Fruit fly (Drosophila melanogaster) whole organism, prepupa: ENCODE measurements around the gene Diedel.

Source experiments
- Blimp-1 ChIP-seq: fragments of 200-800 bp; sonication (Bioruptor generic); optimal IDR thresholded peaks from 3 replicates; lab custom pipeline; 2017; ENCODE audit warnings: missing biosample characterization, missing genetic modification characterization, mild to moderate bottlenecking, moderate library complexity, missing genetic modification reagents
- CG10631 ChIP-seq: fragments of 200-800 bp; sonication (Bioruptor generic); optimal IDR thresholded peaks from 2 replicates; lab custom pipeline; 2016; ENCODE audit warnings: missing biosample characterization, missing genetic modification characterization
- CG11294 ChIP-seq: fragments of 200-800 bp; sonication (Bioruptor generic); IDR thresholded peaks from 2 replicates; pipeline ENCODE4 v1.3.6; 2022; ENCODE audit warnings: missing biosample characterization, missing genetic modification characterization
- CG11902 ChIP-seq: fragments of 200-800 bp; sonication (Bioruptor generic); optimal IDR thresholded peaks from 3 replicates; lab custom pipeline; 2016; ENCODE audit warnings: missing biosample characterization, missing genetic modification characterization
- CG15336 ChIP-seq: fragments of 200-800 bp; sonication (Bioruptor generic); IDR thresholded peaks from 2 replicates; pipeline ENCODE4 v1.3.6; 2022; ENCODE audit warnings: missing biosample characterization, missing genetic modification characterization
- CG1621 ChIP-seq: fragments of 200-800 bp; sonication (Bioruptor generic); optimal IDR thresholded peaks from 3 replicates; lab custom pipeline; 2018; ENCODE audit warnings: missing biosample characterization, mild to moderate bottlenecking, missing genetic modification characterization
- CG3032 ChIP-seq: fragments of 200-800 bp; optimal IDR thresholded peaks from 2 replicates; lab custom pipeline; 2019; ENCODE audit warnings: missing biosample characterization, mild to moderate bottlenecking, missing genetic modification characterization, moderate library complexity
- CG31627 ChIP-seq: fragments of 200-800 bp; sonication (Bioruptor generic); optimal IDR thresholded peaks from 3 replicates; lab custom pipeline; 2016; ENCODE audit warnings: missing biosample characterization, missing genetic modification characterization
- CG32006 ChIP-seq: fragments of 200-800 bp; sonication (Bioruptor generic); optimal IDR thresholded peaks from 3 replicates; lab custom pipeline; 2017; ENCODE audit warnings: missing biosample characterization, mild to moderate bottlenecking, missing genetic modification characterization
- CG34406 ChIP-seq: fragments of 200-800 bp; sonication (Bioruptor generic); optimal IDR thresholded peaks from 3 replicates; lab custom pipeline; 2016; ENCODE audit warnings: missing biosample characterization, missing genetic modification characterization
- CG3919 ChIP-seq: fragments of 200-800 bp; sonication (Bioruptor generic); optimal IDR thresholded peaks from 3 replicates; lab custom pipeline; 2016; ENCODE audit warnings: missing biosample characterization, missing genetic modification characterization
- CG4318 ChIP-seq: fragments of 200-800 bp; sonication (Bioruptor generic); optimal IDR thresholded peaks from 3 replicates; lab custom pipeline; 2017; ENCODE audit warnings: missing biosample characterization, mild to moderate bottlenecking, missing genetic modification characterization
- CG6276 ChIP-seq: fragments of 200-800 bp; sonication (Bioruptor generic); optimal IDR thresholded peaks from 2 replicates; lab custom pipeline; 2017; ENCODE audit warnings: missing biosample characterization, mild to moderate bottlenecking, missing genetic modification characterization
- CG6792 ChIP-seq: fragments of 200-800 bp; sonication (Bioruptor generic); optimal IDR thresholded peaks from 3 replicates; lab custom pipeline; 2016; ENCODE audit warnings: missing biosample characterization, missing genetic modification characterization
- CG6854 ChIP-seq: fragments of 200-800 bp; sonication (Bioruptor generic); optimal IDR thresholded peaks from 2 replicates; lab custom pipeline; 2017; ENCODE audit warnings: missing biosample characterization, mild to moderate bottlenecking, missing genetic modification characterization
- CG7368 ChIP-seq: fragments of 200-800 bp; sonication (Bioruptor generic); optimal IDR thresholded peaks from 3 replicates; lab custom pipeline; 2016; ENCODE audit warnings: missing biosample characterization, missing genetic modification characterization
- CG8119 ChIP-seq: fragments of 200-800 bp; sonication (Bioruptor generic); IDR thresholded peaks from 3 replicates; pipeline ENCODE4 v1.3.6; 2022; ENCODE audit warnings: missing biosample characterization, missing genetic modification characterization
- CG8319 ChIP-seq: fragments of 200-800 bp; sonication (Bioruptor generic); optimal IDR thresholded peaks from 3 replicates; lab custom pipeline; 2016; ENCODE audit warnings: missing biosample characterization, missing genetic modification characterization
- CG8632 ChIP-seq: fragments of 200-800 bp; sonication (Bioruptor generic); optimal IDR thresholded peaks from 3 replicates; lab custom pipeline; 2016; ENCODE audit warnings: missing biosample characterization, missing genetic modification characterization
- Eip75B ChIP-seq: fragments of 200-800 bp; sonication (Bioruptor generic); optimal IDR thresholded peaks from 3 replicates; lab custom pipeline; 2016; ENCODE audit warnings: missing biosample characterization, missing genetic modification characterization
- Eip78C ChIP-seq: fragments of 200-800 bp; sonication (Bioruptor generic); peaks from one replicate; lab custom pipeline; 2016; ENCODE audit warnings: missing biosample characterization, missing genetic modification characterization
- Ets96B ChIP-seq: fragments of 200-800 bp; optimal IDR thresholded peaks from 2 replicates; lab custom pipeline; 2019; ENCODE audit warnings: missing biosample characterization, mild to moderate bottlenecking, missing genetic modification characterization, moderate library complexity
- Gug ChIP-seq: fragments of 200-800 bp; sonication (Bioruptor generic); IDR thresholded peaks from 2 replicates; pipeline ENCODE4 v1.3.6; 2022; ENCODE audit warnings: missing biosample characterization, missing genetic modification characterization
- Hr39 ChIP-seq: fragments of 200-800 bp; sonication (Bioruptor generic); optimal IDR thresholded peaks from 2 replicates; lab custom pipeline; 2016; ENCODE audit warnings: missing biosample characterization, missing genetic modification characterization
- Hr4 ChIP-seq: fragments of 200-800 bp; sonication (Bioruptor generic); optimal IDR thresholded peaks from 3 replicates; lab custom pipeline; 2016; ENCODE audit warnings: missing biosample characterization, missing genetic modification characterization
- Lpt ChIP-seq: fragments of 200-800 bp; sonication (Bioruptor generic); optimal IDR thresholded peaks from 3 replicates; lab custom pipeline; 2016; ENCODE audit warnings: missing biosample characterization, missing genetic modification characterization
- Met ChIP-seq: fragments of 200-800 bp; sonication (Bioruptor generic); optimal IDR thresholded peaks from 3 replicates; lab custom pipeline; 2016; ENCODE audit warnings: missing biosample characterization, missing genetic modification characterization
- Smox ChIP-seq: fragments of 200-800 bp; sonication (Bioruptor generic); optimal IDR thresholded peaks from 3 replicates; lab custom pipeline; 2016; ENCODE audit warnings: missing biosample characterization, missing genetic modification characterization
- Sox102F ChIP-seq: fragments of 200-800 bp; sonication (Bioruptor generic); optimal IDR thresholded peaks from 2 replicates; lab custom pipeline; 2016; ENCODE audit warnings: missing biosample characterization, mild to moderate bottlenecking, missing genetic modification characterization
- acj6 ChIP-seq: fragments of 200-800 bp; sonication (Bioruptor generic); optimal IDR thresholded peaks from 3 replicates; lab custom pipeline; 2016; ENCODE audit warnings: missing biosample characterization, missing genetic modification characterization
- dsx ChIP-seq: fragments of 200-800 bp; optimal IDR thresholded peaks from 3 replicates; lab custom pipeline; 2019; ENCODE audit warnings: missing biosample characterization, mild to moderate bottlenecking, missing genetic modification characterization, moderate library complexity; ENCODE audit not compliant: poor library complexity, severe bottlenecking
- eg ChIP-seq: fragments of 200-800 bp; sonication (Bioruptor generic); IDR thresholded peaks from 3 replicates; pipeline ENCODE4 v1.3.6; 2022; ENCODE audit warnings: missing biosample characterization, missing genetic modification characterization
- esn ChIP-seq: fragments of 200-800 bp; sonication (Bioruptor generic); optimal IDR thresholded peaks from 2 replicates; lab custom pipeline; 2016; ENCODE audit warnings: missing biosample characterization, mild to moderate bottlenecking, missing genetic modification characterization, moderate library complexity
- fd85E ChIP-seq: fragments of 200-800 bp; sonication (Bioruptor generic); optimal IDR thresholded peaks from 3 replicates; lab custom pipeline; 2016; ENCODE audit warnings: missing biosample characterization, missing genetic modification characterization
- net ChIP-seq: fragments of 200-800 bp; sonication (Bioruptor generic); optimal IDR thresholded peaks from 3 replicates; lab custom pipeline; 2016; ENCODE audit warnings: missing biosample characterization, missing genetic modification characterization
- pdm3 ChIP-seq: fragments of 200-800 bp; sonication (Bioruptor generic); optimal IDR thresholded peaks from 3 replicates; lab custom pipeline; 2016; ENCODE audit warnings: missing biosample characterization, missing genetic modification characterization
- ss ChIP-seq, 2 experiments: fragments of 200-800 bp; sonication (Bioruptor generic); optimal IDR thresholded peaks; 2 replicates in 1 of 2; 3 replicates in 1 of 2; lab custom pipeline; 2017 to 2018; ENCODE audit warnings: mild to moderate bottlenecking in 2 of 2, missing biosample characterization in 2 of 2, missing genetic modification characterization in 2 of 2, moderate library complexity in 1 of 2
- svp ChIP-seq: fragments of 200-800 bp; sonication (Bioruptor generic); peaks from one replicate; lab custom pipeline; 2016; ENCODE audit warnings: missing biosample characterization, missing genetic modification characterization
- topi ChIP-seq: fragments of 200-800 bp; sonication (Bioruptor generic); optimal IDR thresholded peaks from 3 replicates; lab custom pipeline; 2016; ENCODE audit warnings: missing biosample characterization, missing genetic modification characterization

Gene Diedel

dm6 chr3R:29506581-29506980 lies 12.9 kb downstream of the Diedel start (continued):
- TF ChIP-seq CG8119 (GFP tag; lab: Robert Waterston, UW) (no peak), CG31627 (GFP tag; lab: Kevin White, UChicago) (no peak), Sox102F (no peak), ss (GFP tag; optimal IDR thresholded peaks at IDR 0.05; lab: Kevin White, UChicago) (peak; percentile 5 to 67), Hr39 (GFP tag; lab: Kevin White, UChicago) (peak; percentile 15), Gug (GFP tag; lab: Robert Waterston, UW) (no peak), Blimp-1 (no peak), eg (GFP tag; lab: Robert Waterston, UW) (peak; percentile 49; the same call in 2 of the 3 replicates), CG3032 (tag; lab: Kevin White, UChicago) (peak; percentile 78), CG4318 (GFP tag; lab: Kevin White, UChicago) (no peak), CG6854 (GFP tag; lab: Kevin White, UChicago) (no peak), fd85E (no peak), CG8319 (no peak), Ets96B (tag; lab: Kevin White, UChicago) (peak; percentile 80), net (GFP tag; lab: Kevin White, UChicago) (no peak), CG11294 (peak; percentile 30; the same call in 1 of the 2 replicates), pdm3 (GFP tag; lab: Kevin White, UChicago) (no peak), CG10631 (GFP tag; lab: Kevin White, UChicago) (peak; percentile 48), esn (GFP tag; lab: Kevin White, UChicago) (peak; percentile 43), CG7368 (peak; percentile 5), Met (GFP tag; lab: Kevin White, UChicago) (peak; percentile 2), CG3919 (GFP tag; lab: Kevin White, UChicago) (peak; percentile 51), CG1621 (tag; lab: Kevin White, UChicago) (peak; percentile 28), Smox (no peak), topi (GFP tag; lab: Kevin White, UChicago) (peak; percentile 22), CG6792 (peak; percentile 64), acj6 (GFP tag; lab: Kevin White, UChicago) (peak; percentile 24), CG8632 (GFP tag; lab: Kevin White, UChicago) (peak; percentile 36), CG15336 (no peak), Eip75B (GFP tag; lab: Kevin White, UChicago) (peak; percentile 27), CG11902 (GFP tag; lab: Kevin White, UChicago) (peak; percentile 13)

dm6 chr3R:29508551-29509266 lies 15.1 kb downstream of the Diedel start:
- TF ChIP-seq Eip78C (GFP tag; lab: Kevin White, UChicago) (peak; percentile 54), CG32006 (GFP tag; lab: Kevin White, UChicago) (peak; percentile 69), CG4318 (GFP tag; lab: Kevin White, UChicago) (peak; percentile 13), CG6276 (GFP tag; lab: Kevin White, UChicago) (peak; percentile 0), net (GFP tag; lab: Kevin White, UChicago) (no peak), Hr4 (GFP tag; lab: Kevin White, UChicago) (peak; percentile 8), CG34406 (no peak), svp (GFP tag; lab: Kevin White, UChicago) (peak; percentile 40), Lpt (no peak)

dm6 chr3R:29511472-29511871 lies 17.8 kb downstream of the Diedel start:
- no peak for TF ChIP-seq dsx (GFP tag; lab: Kevin White, UChicago)
